Worm (Caenorhabditis elegans): ENCODE data around the gene C44H4.4.

DNA sequence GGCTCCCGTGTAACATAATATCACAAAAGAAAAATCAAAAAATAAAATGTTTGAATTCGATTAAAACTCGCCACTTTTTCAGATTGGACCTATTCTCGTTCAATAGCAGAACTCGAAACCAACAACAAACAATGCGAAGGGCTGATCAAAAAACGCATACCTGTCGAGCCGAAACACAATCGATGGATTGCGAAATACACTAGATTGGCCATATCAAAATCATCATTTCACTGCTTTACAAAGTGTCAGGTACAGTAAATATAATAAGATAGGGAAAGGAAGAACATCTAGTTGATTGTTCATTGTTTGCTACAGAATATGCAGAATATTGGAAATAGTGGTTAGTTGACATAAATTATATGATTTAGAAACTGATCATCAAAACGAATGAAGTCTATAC is 18.9 kb upstream of the C44H4.4 start:
- TF ChIP-seq snpc-4 (tag; optimal IDR thresholded peaks at IDR 0.05) (no peak), pqm-1 (tag; optimal IDR thresholded peaks at IDR 0.05) (no peak), unc-39 (tag; optimal IDR thresholded peaks at IDR 0.05) (no peak), egl-27 (tag; optimal IDR thresholded peaks at IDR 0.05) (no peak), nhr-12 (tag; optimal IDR thresholded peaks at IDR 0.05) (no peak), fos-1 (tag; optimal IDR thresholded peaks at IDR 0.05) (no peak), unc-62 (GFP tag; optimal IDR thresholded peaks at IDR 0.05) (no peak), fkh-10 (GFP tag; optimal IDR thresholded peaks at IDR 0.05) (no peak), daf-12 (tag; optimal IDR thresholded peaks at IDR 0.05) (no peak), elt-2 (tag; optimal IDR thresholded peaks at IDR 0.05) (no peak), ztf-4 (tag; optimal IDR thresholded peaks at IDR 0.05) (no peak), R02D3.7 (tag; optimal IDR thresholded peaks at IDR 0.05) (no peak)
